Fruit fly (Drosophila melanogaster) whole organism, wandering third instar larva: ENCODE data around the gene Tmtc1.

Experiments
- Abd-B ChIP-seq: fragments of >200 bp; optimal IDR thresholded peaks from 2 replicates; lab custom pipeline; 2017; ENCODE audit warnings: missing biosample characterization, missing genetic modification characterization
- CG32264 ChIP-seq: fragments of 200-800 bp; sonication (Bioruptor generic); optimal IDR thresholded peaks from 2 replicates; lab custom pipeline; 2016; ENCODE audit warnings: missing biosample characterization, missing genetic modification characterization
- CG9705 ChIP-seq: fragments of 200-800 bp; sonication (Bioruptor generic); optimal IDR thresholded peaks from 2 replicates; lab custom pipeline; 2018; ENCODE audit warnings: missing biosample characterization, mild to moderate bottlenecking, missing genetic modification characterization
- CrebA ChIP-seq: fragments of 200-800 bp; sonication (Bioruptor generic); optimal IDR thresholded peaks from 2 replicates; lab custom pipeline; 2016; ENCODE audit warnings: missing biosample characterization, mild to moderate bottlenecking, missing genetic modification characterization, borderline replicate concordance
- Dfd ChIP-seq: fragments of >200 bp; optimal IDR thresholded peaks from 2 replicates; lab custom pipeline; 2017; ENCODE audit warnings: missing biosample characterization, missing genetic modification characterization
- Dif ChIP-seq: fragments of 200-275, 200-300 bp; sonication (Bioruptor generic); optimal IDR thresholded peaks from 2 replicates; lab custom pipeline; 2018; ENCODE audit warnings: missing biosample characterization, missing genetic modification characterization; ENCODE audit not compliant: partially characterized antibody
- GATAd ChIP-seq: sonication (Bioruptor generic); optimal IDR thresholded peaks from 2 replicates; lab custom pipeline; 2016; ENCODE audit warnings: missing biosample characterization, missing genetic modification characterization
- HLH106 ChIP-seq: fragments of 200-800 bp; optimal IDR thresholded peaks from 3 replicates; lab custom pipeline; 2019; ENCODE audit warnings: missing biosample characterization, mild to moderate bottlenecking, missing genetic modification characterization, moderate library complexity
- Hnf4 ChIP-seq: fragments of 200-800 bp; sonication (Bioruptor generic); optimal IDR thresholded peaks from 2 replicates; lab custom pipeline; 2016; ENCODE audit warnings: missing biosample characterization, mild to moderate bottlenecking, missing genetic modification characterization
- Hr78 ChIP-seq: fragments of >200 bp; optimal IDR thresholded peaks from 2 replicates; lab custom pipeline; 2017; ENCODE audit warnings: missing biosample characterization, missing genetic modification characterization
- Hr83 ChIP-seq: fragments of 200-300 bp; sonication (Bioruptor generic); optimal IDR thresholded peaks from 2 replicates; lab custom pipeline; 2016; ENCODE audit warnings: missing biosample characterization, mild to moderate bottlenecking, missing genetic modification characterization, moderate library complexity; ENCODE audit not compliant: poor library complexity, severe bottlenecking
- Jra ChIP-seq: sonication (Bioruptor generic); optimal IDR thresholded peaks from 2 replicates; lab custom pipeline; 2016; ENCODE audit warnings: missing biosample characterization, missing genetic modification characterization
- Mio ChIP-seq: sonication (Bioruptor generic); optimal IDR thresholded peaks from 2 replicates; lab custom pipeline; 2016; ENCODE audit warnings: missing biosample characterization, missing genetic modification characterization
- Myc ChIP-seq: fragments of >200 bp; optimal IDR thresholded peaks from 2 replicates; lab custom pipeline; 2017
- N ChIP-seq: fragments of >200 bp; optimal IDR thresholded peaks from 2 replicates; lab custom pipeline; 2018; ENCODE audit warnings: missing biosample characterization, missing external identifiers, missing genetic modification characterization
- OdsH ChIP-seq: fragments of 200-800 bp; sonication (Bioruptor generic); optimal IDR thresholded peaks from 2 replicates; lab custom pipeline; 2016; ENCODE audit warnings: missing biosample characterization, mild to moderate bottlenecking, missing genetic modification characterization
- Rel ChIP-seq, 2 experiments: fragments of 200-800 bp; sonication (Bioruptor generic) in 1 of 2; optimal IDR thresholded peaks; 2 replicates in 1 of 2; 3 replicates in 1 of 2; lab custom pipeline; 2016 to 2019; ENCODE audit warnings: mild to moderate bottlenecking in 2 of 2, missing biosample characterization in 2 of 2, missing genetic modification characterization in 2 of 2, moderate library complexity in 1 of 2
- Sp1 ChIP-seq: fragments of 200-800 bp; sonication (Bioruptor generic); optimal IDR thresholded peaks from 3 replicates; lab custom pipeline; 2019; ENCODE audit warnings: missing biosample characterization, mild to moderate bottlenecking, missing genetic modification characterization, moderate library complexity
- Vsx2 ChIP-seq: fragments of 200-300, 225-300 bp; sonication (Bioruptor generic); optimal IDR thresholded peaks from 2 replicates; lab custom pipeline; 2018; ENCODE audit warnings: missing biosample characterization, missing genetic modification characterization; ENCODE audit not compliant: partially characterized antibody
- br ChIP-seq: fragments of 200-800 bp; sonication (Bioruptor generic); optimal IDR thresholded peaks from 2 replicates; lab custom pipeline; 2016; ENCODE audit warnings: missing biosample characterization, missing genetic modification characterization
- brk ChIP-seq: fragments of 200-800 bp; sonication (Bioruptor generic); optimal IDR thresholded peaks from 2 replicates; lab custom pipeline; 2016; ENCODE audit warnings: missing biosample characterization, mild to moderate bottlenecking, missing genetic modification characterization
- dl ChIP-seq, 2 experiments: fragments of 175-275, 200-275 bp in 1 of 2; fragments of 200-275 bp in 1 of 2; sonication (Bioruptor generic); optimal IDR thresholded peaks; lab custom pipeline; 2018; ENCODE audit warnings: mild to moderate bottlenecking in 2 of 2, missing biosample characterization in 2 of 2, missing genetic modification characterization in 2 of 2, moderate library complexity in 2 of 2; ENCODE audit not compliant: partially characterized antibody in 2 of 2, insufficient read depth in 1 of 2
- dmrt93B ChIP-seq: fragments of 200-800 bp; sonication (Bioruptor generic); optimal IDR thresholded peaks from 2 replicates; lab custom pipeline; 2018; ENCODE audit warnings: missing biosample characterization, mild to moderate bottlenecking, missing genetic modification characterization
- dsf ChIP-seq: sonication (Bioruptor generic); optimal IDR thresholded peaks from 2 replicates; lab custom pipeline; 2016; ENCODE audit warnings: missing biosample characterization, missing genetic modification characterization, borderline replicate concordance
- ey ChIP-seq: fragments of 200-800 bp; sonication (Bioruptor generic); optimal IDR thresholded peaks from 2 replicates; lab custom pipeline; 2016; ENCODE audit warnings: missing biosample characterization, missing genetic modification characterization
- foxo ChIP-seq, 2 experiments: fragments of 200-800 bp; sonication (Bioruptor generic); optimal IDR thresholded peaks; 2 replicates in 1 of 2; 3 replicates in 1 of 2; lab custom pipeline; 2016 to 2017; ENCODE audit warnings: missing biosample characterization in 2 of 2, missing genetic modification characterization in 2 of 2
- fru ChIP-seq: fragments of 200-800 bp; sonication (Bioruptor generic); optimal IDR thresholded peaks from 3 replicates; lab custom pipeline; 2016; ENCODE audit warnings: missing biosample characterization, mild to moderate bottlenecking, missing genetic modification characterization
- h ChIP-seq: fragments of 200-800 bp; sonication (Bioruptor generic); optimal IDR thresholded peaks from 3 replicates; lab custom pipeline; 2016; ENCODE audit warnings: missing biosample characterization, mild to moderate bottlenecking, missing genetic modification characterization
- jim ChIP-seq: fragments of 175-275, 200-325 bp; sonication (Bioruptor generic); optimal IDR thresholded peaks from 2 replicates; lab custom pipeline; 2016; ENCODE audit warnings: missing biosample characterization, mild to moderate bottlenecking, missing genetic modification characterization
- lola ChIP-seq: fragments of >200 bp; optimal IDR thresholded peaks from 2 replicates; lab custom pipeline; 2017; ENCODE audit warnings: missing biosample characterization, missing genetic modification characterization
- pan ChIP-seq: fragments of >200 bp; optimal IDR thresholded peaks from 2 replicates; lab custom pipeline; 2017
- psq ChIP-seq: fragments of 200-800 bp; sonication (Bioruptor generic); optimal IDR thresholded peaks from 3 replicates; lab custom pipeline; 2017; ENCODE audit warnings: missing biosample characterization, mild to moderate bottlenecking, missing genetic modification characterization, moderate library complexity
- rgr ChIP-seq: fragments of 200-800 bp; sonication (Bioruptor generic); optimal IDR thresholded peaks from 3 replicates; lab custom pipeline; 2016; ENCODE audit warnings: missing biosample characterization, mild to moderate bottlenecking, missing genetic modification characterization
- sage ChIP-seq: fragments of 200-800 bp; sonication (Bioruptor generic); optimal IDR thresholded peaks from 2 replicates; lab custom pipeline; 2016; ENCODE audit warnings: missing biosample characterization, mild to moderate bottlenecking, missing genetic modification characterization
- sv ChIP-seq: fragments of 200-800 bp; sonication (Bioruptor generic); optimal IDR thresholded peaks from 3 replicates; lab custom pipeline; 2016; ENCODE audit warnings: missing biosample characterization, missing genetic modification characterization
- tai ChIP-seq: sonication (Bioruptor generic); optimal IDR thresholded peaks from 2 replicates; lab custom pipeline; 2016; ENCODE audit warnings: missing biosample characterization, missing genetic modification characterization
- usp ChIP-seq: fragments of >200 bp; optimal IDR thresholded peaks from 2 replicates; lab custom pipeline; 2017; ENCODE audit warnings: missing biosample characterization, missing genetic modification characterization
- woc ChIP-seq: sonication (Bioruptor generic); optimal IDR thresholded peaks from 2 replicates; lab custom pipeline; 2016; ENCODE audit warnings: missing biosample characterization, mild to moderate bottlenecking, missing genetic modification characterization

Gene Tmtc1

DNA sequence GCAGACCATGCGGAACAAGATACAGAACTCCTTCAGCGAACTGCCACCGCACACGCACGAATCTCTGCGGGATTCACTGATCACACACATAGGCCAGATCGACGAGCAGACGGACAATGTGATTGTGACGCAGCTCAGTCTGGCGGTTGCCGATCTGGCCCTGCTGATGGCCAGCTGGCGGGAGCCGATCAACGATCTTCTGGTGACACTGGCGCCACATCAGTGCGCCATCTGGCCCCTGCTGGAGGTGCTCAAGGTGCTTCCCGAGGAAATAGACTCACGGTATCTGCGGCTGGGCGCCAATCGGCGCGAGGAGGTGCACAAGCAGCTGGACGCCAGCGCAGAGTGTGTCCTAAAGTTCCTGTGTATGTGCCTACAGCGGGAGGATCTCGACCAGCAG, 82.8 kb downstream of the Tmtc1 start:
- TF ChIP-seq Myc (lab: Kevin White, UChicago) (no peak), Hr83 (GFP tag; lab: Kevin White, UChicago) (no peak), brk (GFP tag; lab: Kevin White, UChicago) (no peak), Sp1 (no peak)

DNA sequence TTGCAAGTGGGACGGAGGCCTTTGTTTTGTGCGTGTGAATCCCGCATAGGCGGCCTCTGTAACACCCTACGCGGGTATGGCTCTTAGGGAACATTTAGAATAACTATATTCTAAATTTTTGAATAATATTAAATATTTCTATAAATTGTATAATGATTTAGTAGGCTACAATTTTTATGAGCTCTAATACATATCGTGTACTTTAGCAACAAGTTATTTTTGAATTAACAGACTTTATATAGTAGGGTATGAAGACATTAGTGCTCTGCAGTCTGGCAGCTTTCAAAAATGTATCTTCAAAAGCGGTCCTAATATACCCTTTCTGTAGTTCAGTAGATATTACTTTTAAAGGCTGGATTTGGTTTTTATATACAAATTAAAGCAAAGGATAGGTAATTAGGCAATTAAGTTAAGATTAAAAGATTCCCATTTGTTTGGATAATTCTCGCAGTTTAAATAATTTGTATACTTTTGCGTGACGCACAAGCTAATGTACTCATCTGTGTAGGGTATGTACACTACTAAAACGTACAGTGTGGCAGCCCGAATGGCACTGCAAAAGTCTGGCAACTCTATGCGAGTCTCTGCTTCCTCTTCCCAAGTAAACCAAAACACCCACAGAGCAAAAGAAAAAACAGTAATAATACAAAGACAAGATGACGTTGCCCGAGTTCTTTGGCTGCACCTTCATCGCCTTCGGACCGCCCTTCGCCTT, 88.3 kb downstream of the Tmtc1 start, which contains the start of the genes Snx21 and aph-1:
Snx21 (minus strand) TSS at position 7 of the 715 bp plus-strand sequence.
aph-1 (plus strand) TSS at position 575 of the 715 bp plus-strand sequence.
- TF ChIP-seq Myc (lab: Kevin White, UChicago), result peak; percentile 34
- peak; percentile 66 for TF ChIP-seq Hr83 (GFP tag; lab: Kevin White, UChicago)
- peak; percentile 93 for TF ChIP-seq Sp1
- no peak for TF ChIP-seq dl (GFP tag; optimal IDR thresholded peaks at IDR 0.05; lab: Kevin White, UChicago; ENCODE audit: insufficient read depth in 1 of 2, partially characterized antibody in 2 of 2)
- TF ChIP-seq Dif (GFP tag; lab: Kevin White, UChicago), result no peak
- no peak for TF ChIP-seq Abd-B (GFP tag; lab: Kevin White, UChicago)
- peak; percentile 89 for TF ChIP-seq CG9705 (GFP tag; lab: Kevin White, UChicago)
- no peak for TF ChIP-seq Dfd (GFP tag; lab: Kevin White, UChicago)
- TF ChIP-seq Vsx2, result no peak
- peak; percentile 56 for TF ChIP-seq Mio (GFP tag; lab: Kevin White, UChicago)
- peak; percentile 94 for TF ChIP-seq HLH106 (tag; lab: Kevin White, UChicago)
- peak; percentile 83 for TF ChIP-seq sv (GFP tag; lab: Kevin White, UChicago)
- TF ChIP-seq dmrt93B (GFP tag; lab: Kevin White, UChicago), result peak; percentile 82
- peak; percentile 69 for TF ChIP-seq Jra (GFP tag; lab: Kevin White, UChicago)
- TF ChIP-seq foxo (GFP tag; optimal IDR thresholded peaks at IDR 0.05; lab: Kevin White, UChicago), result peak in 1 of 2 experiments; percentile 93
- TF ChIP-seq GATAd (GFP tag; lab: Kevin White, UChicago), result no peak
- TF ChIP-seq woc (GFP tag; lab: Kevin White, UChicago), result peak; percentile 98
- TF ChIP-seq dsf (GFP tag; lab: Kevin White, UChicago), result peak; percentile 67
- peak; percentile 90 for TF ChIP-seq fru (GFP tag; lab: Kevin White, UChicago)
- TF ChIP-seq usp (GFP tag; lab: Kevin White, UChicago), result no peak
- TF ChIP-seq h (GFP tag; lab: Kevin White, UChicago), result peak; percentile 88
- no peak for TF ChIP-seq pan
- no peak for TF ChIP-seq lola
- peak; percentile 90 for TF ChIP-seq ey (GFP tag; lab: Kevin White, UChicago)
- no peak for TF ChIP-seq N (GFP tag; lab: Kevin White, UChicago)
- TF ChIP-seq tai (GFP tag; lab: Kevin White, UChicago), result no peak
- TF ChIP-seq Hnf4 (GFP tag; lab: Kevin White, UChicago), result peak; percentile 87
- no peak for TF ChIP-seq CrebA
- TF ChIP-seq Hr78, result no peak
- TF ChIP-seq rgr (GFP tag; lab: Kevin White, UChicago), result peak; percentile 91
- peak; percentile 87 for TF ChIP-seq br (GFP tag; lab: Kevin White, UChicago)
- TF ChIP-seq Rel (GFP tag; optimal IDR thresholded peaks at IDR 0.05; lab: Kevin White, UChicago), result peak; percentile 91
- peak; percentile 89 for TF ChIP-seq Rel (tag; optimal IDR thresholded peaks at IDR 0.05; lab: Kevin White, UChicago)
- TF ChIP-seq jim (GFP tag; lab: Kevin White, UChicago), result peak; percentile 16
- TF ChIP-seq sage (GFP tag; lab: Kevin White, UChicago), result no peak
- TF ChIP-seq CG32264, result peak; percentile 66
- TF ChIP-seq psq (GFP tag; lab: Kevin White, UChicago), result peak; percentile 85
- TF ChIP-seq OdsH (GFP tag; lab: Kevin White, UChicago), result peak; percentile 89
- TF ChIP-seq brk (GFP tag; lab: Kevin White, UChicago), result no peak
